Worm (Caenorhabditis elegans) whole organism, late embryonic: ENCODE measurements around the gene F38B7.17.

Source experiments
- pat-9 ChIP-seq: fragments of 200-800 bp; sonication (Bioruptor generic); optimal IDR thresholded peaks from 2 replicates; lab custom pipeline; 2018; ENCODE audit warnings: mild to moderate bottlenecking, missing genetic modification characterization, moderate library complexity, missing compliant biosample characterization
- unc-55 ChIP-seq: sonication (generic microtip); optimal IDR thresholded peaks from 2 replicates; lab custom pipeline; 2017; ENCODE audit warnings: missing biosample characterization, missing genetic modification reagents, missing genetic modification characterization

ce11 chrV:11527531-11527930 lies 21.2 kb downstream of the F38B7.17 start, which contains the start of gene ccch-1:
- TF ChIP-seq unc-55 (GFP tag; lab: Kevin White, UChicago) = no peak
- TF ChIP-seq pat-9 (tag; lab: Kevin White, UChicago) = no peak
